Worm (Caenorhabditis elegans): Measurements from ENCODE around the gene ZK632.12.

ZK632.12 gene

ce11 chrIII:9807560-9808046 is 23.0 kb upstream of the ZK632.12 start:
- no peak for TF ChIP-seq rpc-1 (optimal IDR thresholded peaks at IDR 0.05)
- no peak for TF ChIP-seq rpc-1 (tag; optimal IDR thresholded peaks at IDR 0.05)
- no peak for TF ChIP-seq egrh-3 (GFP tag; IDR thresholded peaks at IDR 0.05)
- no peak for TF ChIP-seq bed-1 (GFP tag; IDR thresholded peaks at IDR 0.05)
- TF ChIP-seq pbrm-1 (GFP tag; IDR thresholded peaks at IDR 0.05), result no peak
- no peak for TF ChIP-seq sptf-2 (GFP tag; optimal IDR thresholded peaks at IDR 0.05)
- TF ChIP-seq athp-1 (tag; optimal IDR thresholded peaks at IDR 0.05), result no peak
- no peak for TF ChIP-seq Y67H2A.10 (GFP tag; conservative IDR thresholded peaks at IDR 0.05)
- no peak for TF ChIP-seq snpc-1.3 (tag; optimal IDR thresholded peaks at IDR 0.05; ENCODE audit: insufficient read depth)
- no peak for TF ChIP-seq unc-130 (GFP tag; optimal IDR thresholded peaks at IDR 0.05)
- TF ChIP-seq ztf-3 (GFP tag; optimal IDR thresholded peaks at IDR 0.05), result no peak
- no peak for TF ChIP-seq Y53F4B.3 (GFP tag; IDR thresholded peaks at IDR 0.05)
- TF ChIP-seq hlh-26 (GFP tag; conservative IDR thresholded peaks at IDR 0.05), result no peak
- TF ChIP-seq lin-26 (GFP tag; IDR thresholded peaks at IDR 0.05), result no peak
- no peak for TF ChIP-seq ztf-6 (GFP tag; IDR thresholded peaks at IDR 0.05)
- TF ChIP-seq ztf-26 (tag; optimal IDR thresholded peaks at IDR 0.05), result peak; percentile 26
- no peak for TF ChIP-seq snpc-3.4 (tag; optimal IDR thresholded peaks at IDR 0.05)
- no peak for TF ChIP-seq ceh-100 (GFP tag; IDR thresholded peaks at IDR 0.05)
- TF ChIP-seq lir-1 (GFP tag; conservative IDR thresholded peaks at IDR 0.05), result no peak
- TF ChIP-seq Y53G8AR.9 (GFP tag; conservative IDR thresholded peaks at IDR 0.05), result 0 out of 2 replicates have a peak, but pooled peaks have one; percentile 15
- TF ChIP-seq ceh-27 (GFP tag; optimal IDR thresholded peaks at IDR 0.05), result no peak
- peak; percentile 51 for TF ChIP-seq nhr-80 (tag; optimal IDR thresholded peaks at IDR 0.05)
- no peak for TF ChIP-seq lag-1 (GFP tag; IDR thresholded peaks at IDR 0.05)
- no peak for TF ChIP-seq aptf-2 (GFP tag; conservative IDR thresholded peaks at IDR 0.05)
- no peak for TF ChIP-seq cebp-1 (GFP tag; IDR thresholded peaks at IDR 0.05)
- TF ChIP-seq cebp-1 (tag; optimal IDR thresholded peaks at IDR 0.05), result peak; percentile 4
- no peak for TF ChIP-seq hmg-1.2 (GFP tag; IDR thresholded peaks at IDR 0.05)
- TF ChIP-seq Y95B8A.8 (GFP tag; IDR thresholded peaks at IDR 0.05), result no peak
- TF ChIP-seq tlf-1 (GFP tag; optimal IDR thresholded peaks at IDR 0.05), result no peak
- no peak for TF ChIP-seq ekl-4 (GFP tag; IDR thresholded peaks at IDR 0.05)
- no peak for TF ChIP-seq mxl-1 (tag; optimal IDR thresholded peaks at IDR 0.05)
- TF ChIP-seq nfya-2 (GFP tag; IDR thresholded peaks at IDR 0.05), result no peak
- TF ChIP-seq rcor-1 (GFP tag; IDR thresholded peaks at IDR 0.05), result no peak
- TF ChIP-seq T26A5.8 (tag; optimal IDR thresholded peaks at IDR 0.05), result no peak
- TF ChIP-seq attf-5 (GFP tag; optimal IDR thresholded peaks at IDR 0.05), result peak; percentile 47
- no peak for TF ChIP-seq repo-1 (tag; optimal IDR thresholded peaks at IDR 0.05)
- no peak for TF ChIP-seq F23B12.7 (tag; optimal IDR thresholded peaks at IDR 0.05; ENCODE audit: insufficient read depth)
- no peak for TF ChIP-seq ceh-40 (GFP tag; IDR thresholded peaks at IDR 0.05)
- no peak for TF ChIP-seq egl-44 (GFP tag; IDR thresholded peaks at IDR 0.05)
- TF ChIP-seq die-1 (tag; optimal IDR thresholded peaks at IDR 0.05), result no peak
- no peak for TF ChIP-seq mel-28 (tag; optimal IDR thresholded peaks at IDR 0.05; ENCODE audit: borderline replicate concordance)
- TF ChIP-seq ama-1 (optimal IDR thresholded peaks at IDR 0.05), result peak; percentile 21
- TF ChIP-seq ama-1 (GFP tag; optimal IDR thresholded peaks at IDR 0.05), result no peak
- TF ChIP-seq nhr-90 (tag; optimal IDR thresholded peaks at IDR 0.05), result no peak
- TF ChIP-seq snpc-4 (GFP tag; optimal IDR thresholded peaks at IDR 0.05), result no peak
- TF ChIP-seq snpc-4 (tag; optimal IDR thresholded peaks at IDR 0.05), result no peak

Measured in whole organism, young adult.